Fruit fly (Drosophila melanogaster): ENCODE measurements around the gene CG7276.

CG7276 gene

DNA sequence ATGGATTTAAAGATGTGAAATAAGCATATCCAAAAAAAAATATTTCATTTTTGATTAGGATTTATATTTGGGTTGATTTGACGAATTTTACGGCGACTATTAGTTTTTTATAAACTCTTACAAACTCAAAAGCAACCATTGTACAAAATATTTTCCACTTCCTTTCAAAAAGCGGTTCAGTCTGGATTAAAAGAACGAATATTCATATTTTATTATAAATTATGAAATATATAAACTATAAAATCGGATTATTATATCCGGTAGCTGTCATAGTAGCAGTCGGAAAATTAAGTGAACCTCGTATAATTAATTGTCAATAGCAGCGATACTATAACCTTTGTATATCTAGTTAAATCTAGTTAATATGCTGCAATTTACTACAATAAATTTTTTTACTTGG, 2.6 kb upstream of the CG7276 start, which contains the start of gene CG12355:
Gene CG12355 (minus strand): TSS at position 101 of the 400 bp plus-strand sequence.
- no peak for TF ChIP-seq lola (GFP tag; optimal IDR thresholded peaks at IDR 0.05)
- no peak for TF ChIP-seq foxo (GFP tag; optimal IDR thresholded peaks at IDR 0.05)
- TF ChIP-seq Dif (GFP tag; optimal IDR thresholded peaks at IDR 0.05; ENCODE audit: partially characterized antibody), result no peak
- TF ChIP-seq sv (GFP tag; optimal IDR thresholded peaks at IDR 0.05), result no peak
- no peak for TF ChIP-seq Abd-B (GFP tag; optimal IDR thresholded peaks at IDR 0.05)
- TF ChIP-seq Jra (GFP tag; optimal IDR thresholded peaks at IDR 0.05), result no peak
- no peak for TF ChIP-seq psq (GFP tag; optimal IDR thresholded peaks at IDR 0.05)

- TF ChIP-seq Mio (GFP tag; optimal IDR thresholded peaks at IDR 0.05), result no peak
- no peak for TF ChIP-seq Jra (GFP tag; optimal IDR thresholded peaks at IDR 0.05)
- TF ChIP-seq OdsH (GFP tag; optimal IDR thresholded peaks at IDR 0.05), result no peak
- no peak for TF ChIP-seq fru (GFP tag; optimal IDR thresholded peaks at IDR 0.05)
- TF ChIP-seq N (GFP tag; optimal IDR thresholded peaks at IDR 0.05), result no peak
- TF ChIP-seq h (GFP tag; optimal IDR thresholded peaks at IDR 0.05), result no peak
- no peak for TF ChIP-seq lola (GFP tag; optimal IDR thresholded peaks at IDR 0.05)
- TF ChIP-seq CrebA (GFP tag; optimal IDR thresholded peaks at IDR 0.05; ENCODE audit: borderline replicate concordance), result no peak
- no peak for TF ChIP-seq HLH106 (tag; optimal IDR thresholded peaks at IDR 0.05)
- no peak for TF ChIP-seq Hr78 (GFP tag; optimal IDR thresholded peaks at IDR 0.05)
These were observed 1.7 kb upstream of the CG7276 start, which contains the start of gene CG13455 for dm6 chr3L:15496274-15496673. CG13455 (plus strand) TSS chr3L:15496574.

- TF ChIP-seq h (GFP tag; optimal IDR thresholded peaks at IDR 0.05) (no peak), brk (GFP tag; optimal IDR thresholded peaks at IDR 0.05) (peak; percentile 22), foxo (GFP tag; optimal IDR thresholded peaks at IDR 0.05) (no peak), dmrt93B (GFP tag; optimal IDR thresholded peaks at IDR 0.05) (no peak), GATAd (GFP tag; optimal IDR thresholded peaks at IDR 0.05) (no peak), ey (GFP tag; optimal IDR thresholded peaks at IDR 0.05) (no peak), OdsH (GFP tag; optimal IDR thresholded peaks at IDR 0.05) (no peak), rgr (GFP tag; optimal IDR thresholded peaks at IDR 0.05) (peak; percentile 44), Jra (GFP tag; optimal IDR thresholded peaks at IDR 0.05) (no peak), Vsx2 (GFP tag; optimal IDR thresholded peaks at IDR 0.05; ENCODE audit: partially characterized antibody) (no peak), Hr83 (GFP tag; optimal IDR thresholded peaks at IDR 0.05; ENCODE audit: poor library complexity, severe bottlenecking) (no peak), Myc (optimal IDR thresholded peaks at IDR 0.05) (peak; percentile 28), br (GFP tag; optimal IDR thresholded peaks at IDR 0.05) (no peak)
These were observed 743 bp downstream of the CG7276 start, which contains the start of gene CG7275 for dm6 chr3L:15498745-15499144. CG7275 (plus strand) TSS chr3L:15498959.

- peak; percentile 61 for TF ChIP-seq rgr (GFP tag; optimal IDR thresholded peaks at IDR 0.05)
- TF ChIP-seq Hnf4 (GFP tag; optimal IDR thresholded peaks at IDR 0.05), result no peak
- peak; percentile 51 for TF ChIP-seq h (GFP tag; optimal IDR thresholded peaks at IDR 0.05)
- TF ChIP-seq usp (GFP tag; optimal IDR thresholded peaks at IDR 0.05), result no peak
- TF ChIP-seq sv (GFP tag; optimal IDR thresholded peaks at IDR 0.05), result no peak
- TF ChIP-seq Hr78 (GFP tag; optimal IDR thresholded peaks at IDR 0.05), result no peak
- TF ChIP-seq HLH106 (tag; optimal IDR thresholded peaks at IDR 0.05), result no peak
- TF ChIP-seq CG9705 (GFP tag; optimal IDR thresholded peaks at IDR 0.05), result no peak
- no peak for TF ChIP-seq lola (GFP tag; optimal IDR thresholded peaks at IDR 0.05)
- TF ChIP-seq Mio (GFP tag; optimal IDR thresholded peaks at IDR 0.05), result no peak
- no peak for TF ChIP-seq Myc (optimal IDR thresholded peaks at IDR 0.05)
- peak; percentile 86 for TF ChIP-seq jim (GFP tag; optimal IDR thresholded peaks at IDR 0.05)
- TF ChIP-seq woc (GFP tag; optimal IDR thresholded peaks at IDR 0.05), result peak; percentile 29
- no peak for TF ChIP-seq pan (optimal IDR thresholded peaks at IDR 0.05)
- no peak for TF ChIP-seq sage (GFP tag; optimal IDR thresholded peaks at IDR 0.05)
- TF ChIP-seq tai (GFP tag; optimal IDR thresholded peaks at IDR 0.05), result no peak
- TF ChIP-seq psq (GFP tag; optimal IDR thresholded peaks at IDR 0.05), result no peak
- TF ChIP-seq Dif (GFP tag; optimal IDR thresholded peaks at IDR 0.05; ENCODE audit: partially characterized antibody), result peak; percentile 64
- peak; percentile 30 for TF ChIP-seq Hr83 (GFP tag; optimal IDR thresholded peaks at IDR 0.05; ENCODE audit: poor library complexity, severe bottlenecking)
- no peak for TF ChIP-seq dl (GFP tag; optimal IDR thresholded peaks at IDR 0.05; ENCODE audit: insufficient read depth in 1 of 2, partially characterized antibody in 2 of 2)
- no peak for TF ChIP-seq Jra (GFP tag; optimal IDR thresholded peaks at IDR 0.05)
- peak; percentile 42 for TF ChIP-seq br (GFP tag; optimal IDR thresholded peaks at IDR 0.05)
- TF ChIP-seq CG32264 (GFP tag; optimal IDR thresholded peaks at IDR 0.05), result no peak
- TF ChIP-seq Sp1 (GFP tag; optimal IDR thresholded peaks at IDR 0.05), result peak; percentile 13
- no peak for TF ChIP-seq Rel (GFP tag; optimal IDR thresholded peaks at IDR 0.05)
- peak; percentile 96 for TF ChIP-seq Rel (tag; optimal IDR thresholded peaks at IDR 0.05)
- no peak for TF ChIP-seq dsf (GFP tag; optimal IDR thresholded peaks at IDR 0.05; ENCODE audit: borderline replicate concordance)
- TF ChIP-seq fru (GFP tag; optimal IDR thresholded peaks at IDR 0.05), result no peak
- TF ChIP-seq CrebA (GFP tag; optimal IDR thresholded peaks at IDR 0.05; ENCODE audit: borderline replicate concordance), result no peak
These were observed 3.0 kb downstream of the CG7276 start, which contains the start of gene CG7272 for dm6 chr3L:15500813-15501645. CG7272 (plus strand) TSS chr3L:15500938.

Measured in whole organism, wandering third instar larva.